Fruit fly (Drosophila melanogaster) whole organism, pupa: ENCODE data around the gene CG5003.
"Not testable (repeated sequence)": the region's sequence is repeated elsewhere in the genome, so short reads cannot be mapped to it uniquely, and the experiment has no call there.

ENCODE experiments used
- CG10348 ChIP-seq: fragments of 200-800 bp; sonication (Bioruptor generic); IDR thresholded peaks from 2 replicates; pipeline ENCODE4 v1.3.6; 2022; ENCODE audit warnings: missing biosample characterization, missing genetic modification characterization
- CG12605 ChIP-seq: fragments of 200-800 bp; sonication (Bioruptor generic); IDR thresholded peaks from 2 replicates; pipeline ENCODE4 v1.3.6; 2022; ENCODE audit warnings: missing biosample characterization, missing genetic modification characterization
- CG14655 ChIP-seq: fragments of 200-800 bp; sonication (Bioruptor generic); optimal IDR thresholded peaks from 3 replicates; lab custom pipeline; 2017; ENCODE audit warnings: mild to moderate bottlenecking, missing biosample characterization, missing genetic modification reagents, missing genetic modification characterization
- CG15710 ChIP-seq: fragments of 200-800 bp; sonication (Bioruptor generic); optimal IDR thresholded peaks from 2 replicates; lab custom pipeline; 2018; ENCODE audit warnings: missing biosample characterization, mild to moderate bottlenecking, missing genetic modification characterization, moderate library complexity
- CG17806 ChIP-seq: fragments of 200-800 bp; sonication (Bioruptor generic); optimal IDR thresholded peaks from 2 replicates; lab custom pipeline; 2018; ENCODE audit warnings: missing biosample characterization, mild to moderate bottlenecking, missing genetic modification characterization, moderate library complexity
- CG32121 ChIP-seq: fragments of 200-800 bp; sonication (Bioruptor generic); IDR thresholded peaks from 2 replicates; pipeline ENCODE4 v1.3.6; 2022; ENCODE audit warnings: missing biosample characterization, missing genetic modification characterization
- CG34367 ChIP-seq: fragments of 200-800 bp; sonication (Bioruptor generic); optimal IDR thresholded peaks from 2 replicates; lab custom pipeline; 2018; ENCODE audit warnings: missing biosample characterization, mild to moderate bottlenecking, missing genetic modification characterization
- CG4496 ChIP-seq: fragments of 200-800 bp; sonication (Bioruptor generic); IDR thresholded peaks from 3 replicates; pipeline ENCODE4 v1.3.6; 2022; ENCODE audit warnings: missing biosample characterization, missing genetic modification characterization
- CG8159 ChIP-seq: fragments of 200-800 bp; sonication (Bioruptor generic); optimal IDR thresholded peaks from 3 replicates; lab custom pipeline; 2018; ENCODE audit warnings: missing biosample characterization, mild to moderate bottlenecking, missing genetic modification characterization, moderate library complexity
- CG8301 ChIP-seq: fragments of 200-800 bp; sonication (Bioruptor generic); optimal IDR thresholded peaks from 2 replicates; lab custom pipeline; 2018; ENCODE audit warnings: missing biosample characterization, mild to moderate bottlenecking, missing genetic modification characterization
- CG9948 ChIP-seq: fragments of 200-800 bp; sonication (Bioruptor generic); optimal IDR thresholded peaks from 2 replicates; lab custom pipeline; 2018; ENCODE audit warnings: missing biosample characterization, mild to moderate bottlenecking, missing genetic modification characterization, moderate library complexity
- D1 ChIP-seq: fragments of 200-800 bp; sonication (Bioruptor generic); optimal IDR thresholded peaks from 2 replicates; lab custom pipeline; 2018; ENCODE audit warnings: missing biosample characterization, mild to moderate bottlenecking, missing genetic modification characterization, moderate library complexity
- EcR ChIP-seq: fragments of 200-800 bp; sonication (Bioruptor generic); optimal IDR thresholded peaks from 3 replicates; lab custom pipeline; 2019; ENCODE audit warnings: missing biosample characterization, missing genetic modification characterization, mild to moderate bottlenecking, moderate library complexity, missing genetic modification reagents
- Ets98B ChIP-seq: fragments of 200-800 bp; sonication (Bioruptor generic); IDR thresholded peaks from 2 replicates; pipeline ENCODE4 v1.3.6; 2022; ENCODE audit warnings: missing biosample characterization, missing genetic modification characterization
- Pif1A ChIP-seq: fragments of 200-800 bp; sonication (Bioruptor generic); optimal IDR thresholded peaks from 3 replicates; lab custom pipeline; 2016; ENCODE audit warnings: missing biosample characterization, missing genetic modification characterization
- Pif1B ChIP-seq: fragments of 200-800 bp; sonication (Bioruptor generic); optimal IDR thresholded peaks from 3 replicates; lab custom pipeline; 2016; ENCODE audit warnings: missing biosample characterization, missing genetic modification characterization
- Snoo ChIP-seq: fragments of 200-800 bp; sonication (Bioruptor generic); optimal IDR thresholded peaks from 3 replicates; lab custom pipeline; 2017; ENCODE audit warnings: missing biosample characterization, mild to moderate bottlenecking, missing genetic modification characterization, inconsistent platforms
- fd96Ca ChIP-seq: fragments of 200-800 bp; sonication (Bioruptor generic); IDR thresholded peaks from 3 replicates; pipeline ENCODE4 v1.3.6; 2022; ENCODE audit warnings: missing biosample characterization, missing genetic modification characterization
- rn ChIP-seq: fragments of 200-800 bp; sonication (Bioruptor generic); IDR thresholded peaks from 2 replicates; pipeline ENCODE4 v1.3.6; 2022; ENCODE audit warnings: missing biosample characterization, missing genetic modification characterization

CG5003 gene

dm6 chr3R:27916355-27917019 lies at the start of gene CG5003, which contains the start of gene mRpS22:
CG5003 (minus strand) TSS chr3R:27916516.
mRpS22 (plus strand) TSS chr3R:27916908.
- no peak for TF ChIP-seq CG32121 (GFP tag; lab: Robert Waterston, UW)
- peak; percentile 4 for TF ChIP-seq CG9948 (tag; lab: Kevin White, UChicago)
- peak; percentile 12 for TF ChIP-seq CG17806 (tag; lab: Kevin White, UChicago)
- peak; percentile 53 for TF ChIP-seq CG8159 (tag; lab: Kevin White, UChicago)
- TF ChIP-seq Pif1B, result peak; percentile 43
- 0 out of 3 replicates have a peak, but pooled peaks have one; percentile 34 for TF ChIP-seq CG4496 (GFP tag; lab: Robert Waterston, UW)
- TF ChIP-seq Pif1A, result no peak
- peak; percentile 55 for TF ChIP-seq CG15710 (tag; lab: Kevin White, UChicago)
- peak; percentile 44 for TF ChIP-seq Snoo (tag; lab: Kevin White, UChicago)

- TF ChIP-seq CG4496 (GFP tag; lab: Robert Waterston, UW); CG8301; CG12605 (GFP tag; lab: Robert Waterston, UW): not testable (repeated sequence)
Measured at dm6 chr3R:27963119-27963518, 46.8 kb upstream of the CG5003 start, which contains the start of the genes CG31131 and CG4849. CG31131 (minus strand) TSS chr3R:27963219. CG4849 (plus strand) TSS chr3R:27963415.

- not testable (repeated sequence) for TF ChIP-seq Snoo (tag; lab: Kevin White, UChicago); fd96Ca (GFP tag; lab: Robert Waterston, UW); Pif1A
Measured at dm6 chr3R:27960473-27960872, 44.2 kb upstream of the CG5003 start, which contains the start of gene CG31253. CG31253 (minus strand) TSS chr3R:27960573.

dm6 chr3R:27959145-27959544 lies 42.8 kb upstream of the CG5003 start, which contains the start of the genes CG42487 and CG4884:
CG42487 (minus strand) TSS chr3R:27959245.
CG4884 (minus strand) TSS chr3R:27959245.
- not testable (repeated sequence) for TF ChIP-seq fd96Ca (GFP tag; lab: Robert Waterston, UW); Snoo (tag; lab: Kevin White, UChicago); CG12605 (GFP tag; lab: Robert Waterston, UW)
- TF ChIP-seq, all 21 proteins: peak for 0; not testable (repeated sequence) for 21

- no peak for TF ChIP-seq CG8159 (tag; lab: Kevin White, UChicago)
- TF ChIP-seq Ets98B (GFP tag; lab: Robert Waterston, UW), result no peak
- TF ChIP-seq Pif1B, result no peak
- no peak for TF ChIP-seq CG9948 (tag; lab: Kevin White, UChicago)
- no peak for TF ChIP-seq CG4496 (GFP tag; lab: Robert Waterston, UW)
- no peak for TF ChIP-seq CG14655 (GFP tag; lab: Kevin White, UChicago)
- no peak for TF ChIP-seq Snoo (tag; lab: Kevin White, UChicago)
- TF ChIP-seq D1 (tag; lab: Kevin White, UChicago), result no peak
- no peak for TF ChIP-seq CG12605 (GFP tag; lab: Robert Waterston, UW)
- no peak for TF ChIP-seq rn (GFP tag; lab: Robert Waterston, UW)
- no peak for TF ChIP-seq CG15710 (tag; lab: Kevin White, UChicago)
- no peak for TF ChIP-seq CG17806 (tag; lab: Kevin White, UChicago)
- TF ChIP-seq CG34367 (tag; lab: Kevin White, UChicago), result no peak
- TF ChIP-seq CG10348 (GFP tag; lab: Robert Waterston, UW), result no peak
- TF ChIP-seq, all 21 proteins: peak for 0
Measured at dm6 chr3R:27957967-27958366, 41.7 kb upstream of the CG5003 start.

dm6 chr3R:27954533-27954932 lies 38.2 kb upstream of the CG5003 start, which contains the start of gene Nep7:
Nep7 (plus strand) TSS chr3R:27954917.
- TF ChIP-seq EcR (GFP tag; lab: Kevin White, UChicago), result no peak
- no peak for TF ChIP-seq CG15710 (tag; lab: Kevin White, UChicago)
- no peak for TF ChIP-seq rn (GFP tag; lab: Robert Waterston, UW)
- peak; percentile 63; the same call in 1 of the 2 replicates for TF ChIP-seq CG32121 (GFP tag; lab: Robert Waterston, UW)
- TF ChIP-seq CG12605 (GFP tag; lab: Robert Waterston, UW), result peak; percentile 48; the same call in 1 of the 2 replicates
- TF ChIP-seq CG14655 (GFP tag; lab: Kevin White, UChicago), result no peak
- TF ChIP-seq CG4496 (GFP tag; lab: Robert Waterston, UW), result peak; percentile 56; the same call in 2 of the 3 replicates
- no peak for TF ChIP-seq D1 (tag; lab: Kevin White, UChicago)
- peak; percentile 50; the same call in 1 of the 2 replicates for TF ChIP-seq Ets98B (GFP tag; lab: Robert Waterston, UW)
- TF ChIP-seq CG8159 (tag; lab: Kevin White, UChicago), result no peak
- no peak for TF ChIP-seq CG8301
- TF ChIP-seq Pif1A, result no peak
- peak; percentile 78 for TF ChIP-seq fd96Ca (GFP tag; lab: Robert Waterston, UW)
- TF ChIP-seq, all 21 proteins: peak for 5

dm6 chr3R:27953890-27954289 lies 37.6 kb upstream of the CG5003 start, which contains the start of gene CG4951:
CG4951 (minus strand) TSS chr3R:27954112.
- TF ChIP-seq CG9948 (tag; lab: Kevin White, UChicago), result no peak
- TF ChIP-seq Ets98B (GFP tag; lab: Robert Waterston, UW), result no peak
- TF ChIP-seq Snoo (tag; lab: Kevin White, UChicago), result no peak
- TF ChIP-seq CG8301, result no peak
- TF ChIP-seq CG8159 (tag; lab: Kevin White, UChicago), result no peak
- TF ChIP-seq CG12605 (GFP tag; lab: Robert Waterston, UW), result no peak
- TF ChIP-seq CG17806 (tag; lab: Kevin White, UChicago), result no peak
- TF ChIP-seq rn (GFP tag; lab: Robert Waterston, UW), result no peak
- TF ChIP-seq, all 21 proteins: peak for 0
